Fruit fly (Drosophila melanogaster) whole organism, embryonic: ENCODE data around the gene Tom.
A peak's percentile ranks its signal among the peaks of the same experiment; 100 is the strongest.

Experiments
- Aef1 ChIP-seq: fragments of 200-800 bp; sonication (Bioruptor generic); IDR thresholded peaks from 3 replicates; pipeline ENCODE4 v1.3.6; 2022; ENCODE audit warnings: missing biosample characterization, missing genetic modification characterization
- Bdp1 ChIP-seq: fragments of 200-800 bp; sonication (Bioruptor generic); optimal IDR thresholded peaks from 3 replicates; lab custom pipeline; 2016; ENCODE audit warnings: missing biosample characterization, missing genetic modification characterization
- Bgb ChIP-seq: fragments of 200-800 bp; sonication (Bioruptor generic); IDR thresholded peaks from 2 replicates; pipeline ENCODE4 v1.3.6; 2022; ENCODE audit warnings: missing biosample characterization, missing genetic modification characterization; ENCODE audit not compliant: partially characterized antibody
- CG10565 ChIP-seq: fragments of 200-800 bp; sonication (Bioruptor generic); optimal IDR thresholded peaks from 3 replicates; lab custom pipeline; 2016; ENCODE audit warnings: missing biosample characterization, mild to moderate bottlenecking, missing genetic modification characterization
- CG10959 ChIP-seq: fragments of 200-800 bp; sonication (Bioruptor generic); IDR thresholded peaks from 2 replicates; pipeline ENCODE4 v1.3.6; 2022; ENCODE audit warnings: missing biosample characterization, missing genetic modification characterization
- CG10979 ChIP-seq: fragments of 200-800 bp; sonication (Bioruptor generic); optimal IDR thresholded peaks from 2 replicates; lab custom pipeline; 2018; ENCODE audit warnings: missing biosample characterization, mild to moderate bottlenecking, missing genetic modification characterization, moderate library complexity
- CG11695 ChIP-seq: fragments of 200-800 bp; sonication (Bioruptor generic); IDR thresholded peaks from 3 replicates; pipeline ENCODE4 v1.3.6; 2022; ENCODE audit warnings: missing biosample characterization, missing genetic modification characterization
- CG12236 ChIP-seq: fragments of 200-800 bp; sonication (Bioruptor generic); optimal IDR thresholded peaks from 2 replicates; lab custom pipeline; 2016; ENCODE audit warnings: missing biosample characterization, missing genetic modification characterization
- CG13123 ChIP-seq: fragments of 200-800 bp; sonication (Bioruptor generic); optimal IDR thresholded peaks from 2 replicates; lab custom pipeline; 2016; ENCODE audit warnings: missing biosample characterization, missing genetic modification characterization
- CG14667 ChIP-seq: fragments of 200-800 bp; sonication (Bioruptor generic); IDR thresholded peaks from 2 replicates; pipeline ENCODE4 v1.3.6; 2022; ENCODE audit warnings: missing biosample characterization, missing genetic modification characterization
- CG15073 ChIP-seq: fragments of 200-800 bp; sonication (Bioruptor generic); optimal IDR thresholded peaks from 2 replicates; lab custom pipeline; 2016; ENCODE audit warnings: missing biosample characterization, missing genetic modification characterization
- CG15601 ChIP-seq: fragments of 200-800 bp; sonication (Bioruptor generic); optimal IDR thresholded peaks from 3 replicates; lab custom pipeline; 2019; ENCODE audit warnings: missing biosample characterization, mild to moderate bottlenecking, missing genetic modification characterization, moderate library complexity
- CG15696 ChIP-seq: fragments of 200-800 bp; sonication (Bioruptor generic); optimal IDR thresholded peaks from 2 replicates; lab custom pipeline; 2019; ENCODE audit warnings: missing biosample characterization, mild to moderate bottlenecking, missing genetic modification characterization, moderate library complexity
- CG17186 ChIP-seq: fragments of 200-800 bp; sonication (Bioruptor generic); optimal IDR thresholded peaks from 3 replicates; lab custom pipeline; 2017; ENCODE audit warnings: missing biosample characterization, missing genetic modification reagents, missing genetic modification characterization
- CG17802 ChIP-seq: fragments of 200-800 bp; sonication (Bioruptor generic); optimal IDR thresholded peaks from 2 replicates; lab custom pipeline; 2018; ENCODE audit warnings: missing biosample characterization, mild to moderate bottlenecking, missing genetic modification characterization, moderate library complexity
- CG18599 ChIP-seq: fragments of 200-800 bp; sonication (Bioruptor generic); optimal IDR thresholded peaks from 3 replicates; lab custom pipeline; 2017; ENCODE audit warnings: missing biosample characterization, missing genetic modification characterization, mild to moderate bottlenecking, moderate library complexity, missing genetic modification reagents
- CG2199 ChIP-seq: fragments of 200-800 bp; sonication (Bioruptor generic); IDR thresholded peaks from 3 replicates; pipeline ENCODE4 v1.3.6; 2022; ENCODE audit warnings: missing biosample characterization, missing genetic modification characterization
- CG31365 ChIP-seq: fragments of 200-800 bp; sonication (Bioruptor generic); optimal IDR thresholded peaks from 2 replicates; lab custom pipeline; 2018; ENCODE audit warnings: missing biosample characterization, mild to moderate bottlenecking, missing genetic modification characterization
- CG3995 ChIP-seq: fragments of 200-800 bp; sonication (Bioruptor generic); optimal IDR thresholded peaks from 3 replicates; lab custom pipeline; 2016; ENCODE audit warnings: missing biosample characterization, missing genetic modification characterization
- CG6689 ChIP-seq: fragments of 200-800 bp; sonication (Bioruptor generic); IDR thresholded peaks from 2 replicates; pipeline ENCODE4 v1.3.6; 2022; ENCODE audit warnings: missing biosample characterization, missing genetic modification characterization
- CG7372 ChIP-seq: fragments of 200-800 bp; sonication (Bioruptor generic); IDR thresholded peaks from 2 replicates; pipeline ENCODE4 v1.3.6; 2022; ENCODE audit warnings: missing biosample characterization, missing genetic modification characterization
- CTCF ChIP-seq: fragments of 200-800 bp; sonication (Bioruptor generic); optimal IDR thresholded peaks from 2 replicates; lab custom pipeline; 2017; ENCODE audit warnings: missing biosample characterization, mild to moderate bottlenecking, missing genetic modification characterization, moderate library complexity
- Dfd ChIP-seq, 2 experiments: fragments of >200 bp; optimal IDR thresholded peaks; 2 replicates each; lab custom pipeline; 2017; ENCODE audit warnings: missing biosample characterization in 2 of 2, missing genetic modification characterization in 2 of 2
- Dref ChIP-seq: fragments of 200-800 bp; sonication (Bioruptor generic); IDR thresholded peaks from 2 replicates; pipeline ENCODE4 v1.3.6; 2022; ENCODE audit warnings: missing biosample characterization, missing genetic modification characterization
- ERR ChIP-seq: fragments of 200-800 bp; sonication (Bioruptor generic); optimal IDR thresholded peaks from 2 replicates; lab custom pipeline; 2016; ENCODE audit warnings: missing biosample characterization, missing genetic modification characterization
- Fer2 ChIP-seq: fragments of 200-800 bp; sonication (Bioruptor generic); optimal IDR thresholded peaks from 2 replicates; lab custom pipeline; 2018; ENCODE audit warnings: missing biosample characterization, mild to moderate bottlenecking, missing genetic modification characterization, moderate library complexity
- HLH4C ChIP-seq: fragments of 200-800 bp; sonication (Bioruptor generic); IDR thresholded peaks from 3 replicates; pipeline ENCODE4 v1.3.6; 2022; ENCODE audit warnings: missing biosample characterization, missing genetic modification characterization; ENCODE audit not compliant: partially characterized antibody
- Hey ChIP-seq: fragments of 200-800 bp; sonication (Bioruptor generic); optimal IDR thresholded peaks from 3 replicates; lab custom pipeline; 2018; ENCODE audit warnings: missing biosample characterization, mild to moderate bottlenecking, missing genetic modification characterization
- Hmr ChIP-seq: fragments of 200-800 bp; sonication (Bioruptor generic); optimal IDR thresholded peaks from 3 replicates; lab custom pipeline; 2017; ENCODE audit warnings: mild to moderate bottlenecking, missing biosample characterization, missing genetic modification reagents, missing genetic modification characterization
- Mrtf ChIP-seq: fragments of 200-800 bp; sonication (Bioruptor generic); IDR thresholded peaks from 3 replicates; pipeline ENCODE4 v1.3.6; 2022; ENCODE audit warnings: missing biosample characterization, missing genetic modification characterization
- Neu2 ChIP-seq: fragments of 200-800 bp; sonication (Bioruptor generic); optimal IDR thresholded peaks from 3 replicates; lab custom pipeline; 2016; ENCODE audit warnings: missing biosample characterization, missing genetic modification characterization, borderline replicate concordance
- Oli ChIP-seq: fragments of 200-800 bp; sonication (Bioruptor generic); optimal IDR thresholded peaks from 2 replicates; lab custom pipeline; 2018; ENCODE audit warnings: missing biosample characterization, mild to moderate bottlenecking, missing genetic modification characterization, moderate library complexity
- Opbp ChIP-seq: fragments of 200-800 bp; sonication (Bioruptor generic); IDR thresholded peaks from 3 replicates; pipeline ENCODE4 v1.3.6; 2022; ENCODE audit warnings: missing biosample characterization, missing genetic modification characterization; ENCODE audit not compliant: partially characterized antibody
- Ravus ChIP-seq: fragments of 200-800 bp; sonication (Bioruptor generic); IDR thresholded peaks from 2 replicates; pipeline ENCODE4 v1.3.6; 2022; ENCODE audit warnings: missing biosample characterization, missing genetic modification characterization
- Tbp ChIP-seq: fragments of >200 bp; optimal IDR thresholded peaks from 2 replicates; lab custom pipeline; 2018; ENCODE audit warnings: missing biosample characterization, missing genetic modification characterization
- eyg ChIP-seq: fragments of 200-800 bp; sonication (Bioruptor generic); optimal IDR thresholded peaks from 3 replicates; lab custom pipeline; 2016; ENCODE audit warnings: missing biosample characterization, missing genetic modification characterization
- fd3F ChIP-seq: fragments of 200-800 bp; sonication (Bioruptor generic); optimal IDR thresholded peaks from 2 replicates; lab custom pipeline; 2018; ENCODE audit warnings: missing biosample characterization, mild to moderate bottlenecking, missing genetic modification characterization, moderate library complexity
- gfzf ChIP-seq: fragments of 200-800 bp; sonication (Bioruptor generic); optimal IDR thresholded peaks from 2 replicates; lab custom pipeline; 2016; ENCODE audit warnings: missing biosample characterization, mild to moderate bottlenecking, missing genetic modification characterization, moderate library complexity
- gt ChIP-seq: fragments of 200-800 bp; sonication (Bioruptor generic); IDR thresholded peaks from 2 replicates; pipeline ENCODE4 v1.3.6; 2022; ENCODE audit warnings: missing biosample characterization, missing genetic modification characterization
- hb ChIP-seq: fragments of 200-800 bp; sonication (Bioruptor generic); IDR thresholded peaks from 3 replicates; pipeline ENCODE4 v1.3.6; 2022; ENCODE audit warnings: missing biosample characterization, missing genetic modification characterization; ENCODE audit not compliant: partially characterized antibody
- kni ChIP-seq: fragments of 200-800 bp; sonication (Bioruptor generic); optimal IDR thresholded peaks from 3 replicates; lab custom pipeline; 2017; ENCODE audit warnings: mild to moderate bottlenecking, missing biosample characterization, missing genetic modification reagents, missing genetic modification characterization
- lilli ChIP-seq: fragments of 200-800 bp; sonication (Bioruptor generic); optimal IDR thresholded peaks from 3 replicates; lab custom pipeline; 2016; ENCODE audit warnings: missing biosample characterization, missing genetic modification characterization
- lov ChIP-seq, 2 experiments: fragments of 200-800 bp in 1 of 2; fragments of >200 bp in 1 of 2; sonication (Bioruptor generic) in 1 of 2; IDR thresholded peaks in 1 of 2; optimal IDR thresholded peaks in 1 of 2; 2 replicates in 1 of 2; 3 replicates in 1 of 2; pipeline versions ENCODE4 v1.3.6 to Lab custom; 2017 to 2022; ENCODE audit warnings: missing biosample characterization in 1 of 2, missing genetic modification characterization in 1 of 2
- pum ChIP-seq: fragments of 200-800 bp; sonication (Bioruptor generic); optimal IDR thresholded peaks from 2 replicates; lab custom pipeline; 2016; ENCODE audit warnings: missing biosample characterization, missing genetic modification characterization
- rib ChIP-seq: fragments of 200-800 bp; sonication (Bioruptor generic); IDR thresholded peaks from 2 replicates; pipeline ENCODE4 v1.3.6; 2022; ENCODE audit warnings: missing biosample characterization, missing genetic modification characterization
- row ChIP-seq: fragments of 200-800 bp; sonication (Bioruptor generic); IDR thresholded peaks from 3 replicates; pipeline ENCODE4 v1.3.6; 2022; ENCODE audit warnings: missing biosample characterization, missing genetic modification characterization
- schlank ChIP-seq: fragments of 200-800 bp; sonication (Bioruptor generic); optimal IDR thresholded peaks from 2 replicates; lab custom pipeline; 2018; ENCODE audit warnings: missing biosample characterization, mild to moderate bottlenecking, missing genetic modification characterization
- unc-4 ChIP-seq: fragments of 200-800 bp; sonication (Bioruptor generic); IDR thresholded peaks from 2 replicates; pipeline ENCODE4 v1.3.6; 2022; ENCODE audit warnings: missing biosample characterization, missing genetic modification characterization; ENCODE audit not compliant: partially characterized antibody
- zen ChIP-seq: fragments of 200-800 bp; sonication (Bioruptor generic); optimal IDR thresholded peaks from 3 replicates; lab custom pipeline; 2018; ENCODE audit warnings: missing biosample characterization, mild to moderate bottlenecking, missing genetic modification characterization, moderate library complexity

The Tom gene

dm6 chr3L:14986984-14987896 lies 18.1 kb downstream of the Tom start (continued):
- TF ChIP-seq CG14667 = no peak
- TF ChIP-seq kni (GFP tag; lab: Kevin White, UChicago) = no peak
- TF ChIP-seq pum (GFP tag; lab: Kevin White, UChicago) = no peak
- no peak for TF ChIP-seq Hmr
- peak; percentile 60; the same call in 2 of the 3 replicates for TF ChIP-seq CG2199 (GFP tag; lab: Robert Waterston, UW)
- no peak for TF ChIP-seq CG18599 (GFP tag; lab: Kevin White, UChicago)
- no peak for TF ChIP-seq Opbp
- no peak for TF ChIP-seq CG11695
- TF ChIP-seq zen (tag; lab: Kevin White, UChicago) = no peak
- no peak for TF ChIP-seq hb (GFP tag; lab: Robert Waterston, UW)
- no peak for TF ChIP-seq CG13123 (GFP tag; lab: Kevin White, UChicago)
- no peak for TF ChIP-seq fd3F (GFP tag; lab: Kevin White, UChicago)
- TF ChIP-seq Ravus (GFP tag; lab: Robert Waterston, UW) = no peak
- TF ChIP-seq CG3995 (GFP tag; lab: Kevin White, UChicago) = no peak
- no peak for TF ChIP-seq lov (optimal IDR thresholded peaks at IDR 0.05; lab: Kevin White, UChicago)
- no peak for TF ChIP-seq lov (GFP tag; IDR thresholded peaks at IDR 0.05; lab: Robert Waterston, UW)
- TF ChIP-seq Fer2 = no peak
- TF ChIP-seq Dref (GFP tag; lab: Robert Waterston, UW) = no peak
- TF ChIP-seq CG10959 = no peak
- no peak for TF ChIP-seq Mrtf (GFP tag; lab: Robert Waterston, UW)
- TF ChIP-seq CG17186 (GFP tag; lab: Kevin White, UChicago) = no peak
- TF ChIP-seq schlank (tag; lab: Kevin White, UChicago) = no peak
- no peak for TF ChIP-seq gt (GFP tag; lab: Robert Waterston, UW)
- no peak for TF ChIP-seq Aef1 (GFP tag; lab: Robert Waterston, UW)
- no peak for TF ChIP-seq lilli
- TF ChIP-seq Dfd (GFP tag; optimal IDR thresholded peaks at IDR 0.05; lab: Kevin White, UChicago) = no peak
- TF ChIP-seq gfzf = no peak
- no peak for TF ChIP-seq CG6689 (GFP tag; lab: Robert Waterston, UW)
- no peak for TF ChIP-seq CG7372 (GFP tag; lab: Robert Waterston, UW)
- TF ChIP-seq Bdp1 = no peak
- no peak for TF ChIP-seq rib (GFP tag; lab: Robert Waterston, UW)
- TF ChIP-seq CG31365 = no peak
- no peak for TF ChIP-seq eyg
- no peak for TF ChIP-seq HLH4C (GFP tag; lab: Robert Waterston, UW)
- no peak for TF ChIP-seq CG15601
- TF ChIP-seq CG15696 (tag; lab: Kevin White, UChicago) = no peak
- no peak for TF ChIP-seq CTCF
- TF ChIP-seq Tbp (GFP tag; lab: Kevin White, UChicago) = no peak
- no peak for TF ChIP-seq Neu2 (GFP tag; lab: Kevin White, UChicago)
- TF ChIP-seq CG10979 (tag; lab: Kevin White, UChicago) = no peak
- TF ChIP-seq Bgb = 0 out of 2 replicates have a peak, but pooled peaks have one; percentile 23
- TF ChIP-seq CG15073 = no peak
- 0 out of 3 replicates have a peak, but pooled peaks have one; percentile 16 for TF ChIP-seq row (GFP tag; lab: Robert Waterston, UW)
- no peak for TF ChIP-seq ERR (GFP tag; lab: Kevin White, UChicago)
- TF ChIP-seq CG12236 (GFP tag; lab: Kevin White, UChicago) = no peak
- 0 out of 2 replicates have a peak, but pooled peaks have one; percentile 34 for TF ChIP-seq unc-4 (GFP tag; lab: Robert Waterston, UW)
- TF ChIP-seq Hey (tag; lab: Kevin White, UChicago) = no peak
- no peak for TF ChIP-seq Oli (tag; lab: Kevin White, UChicago)
- no peak for TF ChIP-seq CG10565
- no peak for TF ChIP-seq CG17802 (tag; lab: Kevin White, UChicago)
